Fruit fly (Drosophila melanogaster) whole organism, embryonic: ENCODE measurements around the gene SecS.

ENCODE experiments used
- CG10959 ChIP-seq: fragments of 200-800 bp; sonication (Bioruptor generic); IDR thresholded peaks from 2 replicates; pipeline ENCODE4 v1.3.6; 2022; ENCODE audit warnings: missing biosample characterization, missing genetic modification characterization
- CG11093 ChIP-seq: fragments of 200-800 bp; sonication (Bioruptor generic); IDR thresholded peaks from 3 replicates; pipeline ENCODE4 v1.3.6; 2022; ENCODE audit warnings: missing biosample characterization, missing genetic modification characterization
- CG11504 ChIP-seq: fragments of 200-800 bp; sonication (Bioruptor generic); optimal IDR thresholded peaks from 3 replicates; lab custom pipeline; 2019; ENCODE audit warnings: missing biosample characterization, mild to moderate bottlenecking, missing genetic modification characterization, moderate library complexity
- CG12104 ChIP-seq: fragments of 200-800 bp; sonication (Bioruptor generic); optimal IDR thresholded peaks from 3 replicates; lab custom pipeline; 2016; ENCODE audit warnings: missing biosample characterization, missing genetic modification characterization
- CG14860 ChIP-seq: fragments of 200-800 bp; sonication (Bioruptor generic); IDR thresholded peaks from 3 replicates; pipeline ENCODE4 v1.3.6; 2022; ENCODE audit warnings: missing biosample characterization, missing genetic modification characterization; ENCODE audit not compliant: partially characterized antibody
- CG15073 ChIP-seq: fragments of 200-800 bp; sonication (Bioruptor generic); optimal IDR thresholded peaks from 2 replicates; lab custom pipeline; 2016; ENCODE audit warnings: missing biosample characterization, missing genetic modification characterization
- CG17359 ChIP-seq: fragments of 200-800 bp; sonication (Bioruptor generic); optimal IDR thresholded peaks from 3 replicates; lab custom pipeline; 2018; ENCODE audit warnings: missing biosample characterization, mild to moderate bottlenecking, missing genetic modification characterization, moderate library complexity
- CG18262 ChIP-seq: fragments of 200-800 bp; optimal IDR thresholded peaks from 3 replicates; lab custom pipeline; 2019; ENCODE audit warnings: missing biosample characterization, mild to moderate bottlenecking, missing genetic modification characterization, moderate library complexity
- CG18619 ChIP-seq: fragments of 200-800 bp; sonication (Bioruptor generic); optimal IDR thresholded peaks from 3 replicates; lab custom pipeline; 2017; ENCODE audit warnings: missing biosample characterization, mild to moderate bottlenecking, missing genetic modification characterization
- CG31224 ChIP-seq: fragments of 200-800 bp; sonication (Bioruptor generic); IDR thresholded peaks from 2 replicates; pipeline ENCODE4 v1.3.6; 2022; ENCODE audit warnings: missing biosample characterization, missing genetic modification characterization
- CG31388 ChIP-seq: fragments of 200-800 bp; sonication (Bioruptor generic); optimal IDR thresholded peaks from 2 replicates; lab custom pipeline; 2016; ENCODE audit warnings: missing biosample characterization, missing genetic modification characterization
- CG4820 ChIP-seq: fragments of 200-800 bp; sonication (Bioruptor generic); optimal IDR thresholded peaks from 3 replicates; lab custom pipeline; 2016; ENCODE audit warnings: missing biosample characterization, missing genetic modification characterization
- CG5953 ChIP-seq: fragments of 200-800 bp; sonication (Bioruptor generic); IDR thresholded peaks from 2 replicates; pipeline ENCODE4 v1.3.6; 2022; ENCODE audit warnings: missing biosample characterization, missing genetic modification characterization
- CG7987 ChIP-seq: fragments of 200-800 bp; sonication (Bioruptor generic); optimal IDR thresholded peaks from 2 replicates; lab custom pipeline; 2018; ENCODE audit warnings: missing biosample characterization, mild to moderate bottlenecking, missing genetic modification characterization, moderate library complexity
- CG8478 ChIP-seq: fragments of >200 bp; optimal IDR thresholded peaks from 2 replicates; lab custom pipeline; 2018
- Deaf1 ChIP-seq: fragments of 200-800 bp; optimal IDR thresholded peaks from 3 replicates; lab custom pipeline; 2019; ENCODE audit warnings: missing biosample characterization, mild to moderate bottlenecking, missing genetic modification characterization, moderate library complexity
- Dip3 ChIP-seq: fragments of 200-800 bp; sonication (Bioruptor generic); optimal IDR thresholded peaks from 3 replicates; lab custom pipeline; 2016; ENCODE audit warnings: missing biosample characterization, missing genetic modification characterization
- ERR ChIP-seq: fragments of 200-800 bp; sonication (Bioruptor generic); optimal IDR thresholded peaks from 2 replicates; lab custom pipeline; 2016; ENCODE audit warnings: missing biosample characterization, missing genetic modification characterization
- Lhr ChIP-seq: fragments of 200-800 bp; sonication (Bioruptor generic); optimal IDR thresholded peaks from 3 replicates; lab custom pipeline; 2017; ENCODE audit warnings: mild to moderate bottlenecking, missing biosample characterization, missing genetic modification reagents, missing genetic modification characterization
- Oli ChIP-seq: fragments of 200-800 bp; sonication (Bioruptor generic); optimal IDR thresholded peaks from 2 replicates; lab custom pipeline; 2018; ENCODE audit warnings: missing biosample characterization, mild to moderate bottlenecking, missing genetic modification characterization, moderate library complexity
- Ptx1 ChIP-seq: fragments of 200-800 bp; sonication (Bioruptor generic); IDR thresholded peaks from 2 replicates; pipeline ENCODE4 v1.3.6; 2022; ENCODE audit warnings: missing biosample characterization, missing genetic modification characterization
- Spps ChIP-seq: fragments of 200-800 bp; sonication (Bioruptor generic); optimal IDR thresholded peaks from 2 replicates; lab custom pipeline; 2018; ENCODE audit warnings: missing biosample characterization, mild to moderate bottlenecking, missing genetic modification characterization
- Ssrp ChIP-seq: fragments of 200-800 bp; sonication (Bioruptor generic); optimal IDR thresholded peaks from 2 replicates; lab custom pipeline; 2018; ENCODE audit warnings: missing biosample characterization, mild to moderate bottlenecking, missing genetic modification characterization, moderate library complexity
- Trl ChIP-seq, 3 experiments: fragments of >200 bp in 2 of 3; fragments of 200-800 bp in 1 of 3; sonication (Bioruptor generic) in 1 of 3; optimal IDR thresholded peaks; 2 replicates in 1 of 3; 3 replicates in 2 of 3; lab custom pipeline; 2016 to 2017; ENCODE audit warnings: missing biosample characterization in 1 of 3, missing genetic modification characterization in 1 of 3
- Vsx1 ChIP-seq: fragments of 200-800 bp; sonication (Bioruptor generic); optimal IDR thresholded peaks from 2 replicates; lab custom pipeline; 2017; ENCODE audit warnings: missing biosample characterization, mild to moderate bottlenecking, missing genetic modification characterization, missing genetic modification reagents
- ab ChIP-seq: fragments of 200-800 bp; sonication (Bioruptor generic); optimal IDR thresholded peaks from 2 replicates; lab custom pipeline; 2016; ENCODE audit warnings: missing biosample characterization, missing genetic modification characterization
- al ChIP-seq: fragments of 200-800 bp; sonication (Bioruptor generic); IDR thresholded peaks from 2 replicates; pipeline ENCODE4 v1.3.6; 2022; ENCODE audit warnings: missing biosample characterization, missing genetic modification characterization
- ap ChIP-seq: fragments of 200-800 bp; sonication (Bioruptor generic); IDR thresholded peaks from 2 replicates; pipeline ENCODE4 v1.3.6; 2022; ENCODE audit warnings: missing biosample characterization, missing genetic modification characterization
- ash1 ChIP-seq: fragments of 200-800 bp; sonication (Bioruptor generic); optimal IDR thresholded peaks from 2 replicates; lab custom pipeline; 2018; ENCODE audit warnings: missing biosample characterization, mild to moderate bottlenecking, missing genetic modification characterization
- bbx ChIP-seq: fragments of 200-800 bp; sonication (Bioruptor generic); IDR thresholded peaks from 2 replicates; pipeline ENCODE4 v1.3.6; 2022; ENCODE audit warnings: missing biosample characterization, missing genetic modification characterization; ENCODE audit not compliant: partially characterized antibody
- cad ChIP-seq: fragments of >200 bp; optimal IDR thresholded peaks from 2 replicates; lab custom pipeline; 2017; ENCODE audit warnings: missing biosample characterization, missing genetic modification characterization
- cato ChIP-seq: fragments of 200-800 bp; sonication (Bioruptor generic); optimal IDR thresholded peaks from 2 replicates; lab custom pipeline; 2016; ENCODE audit warnings: missing biosample characterization, missing genetic modification characterization, borderline replicate concordance
- chm ChIP-seq: fragments of 200-800 bp; sonication (Bioruptor generic); IDR thresholded peaks from 2 replicates; pipeline ENCODE4 v1.3.6; 2022; ENCODE audit warnings: missing biosample characterization, missing genetic modification characterization
- cwo ChIP-seq: fragments of 200-800 bp; sonication (Bioruptor generic); optimal IDR thresholded peaks from 3 replicates; lab custom pipeline; 2017; ENCODE audit warnings: missing biosample characterization, missing genetic modification characterization, mild to moderate bottlenecking, moderate library complexity, missing genetic modification reagents
- exex ChIP-seq: fragments of 200-800 bp; sonication (Bioruptor generic); optimal IDR thresholded peaks from 4 replicates; lab custom pipeline; 2018; ENCODE audit warnings: missing biosample characterization, mild to moderate bottlenecking, missing genetic modification characterization, moderate library complexity
- fd96Cb ChIP-seq: fragments of 200-800 bp; sonication (Bioruptor generic); optimal IDR thresholded peaks from 2 replicates; lab custom pipeline; 2018; ENCODE audit warnings: missing biosample characterization, mild to moderate bottlenecking, missing genetic modification characterization, moderate library complexity
- gfzf ChIP-seq: fragments of 200-800 bp; sonication (Bioruptor generic); optimal IDR thresholded peaks from 2 replicates; lab custom pipeline; 2016; ENCODE audit warnings: missing biosample characterization, mild to moderate bottlenecking, missing genetic modification characterization, moderate library complexity
- h ChIP-seq: fragments of >200 bp; optimal IDR thresholded peaks from 2 replicates; lab custom pipeline; 2017
- insv ChIP-seq, 2 experiments: fragments of 200-800 bp; sonication (Bioruptor generic); optimal IDR thresholded peaks; 3 replicates each; lab custom pipeline; 2016 to 2018; ENCODE audit warnings: missing biosample characterization in 2 of 2, missing genetic modification characterization in 2 of 2
- luna ChIP-seq: fragments of 200-800 bp; sonication (Bioruptor generic); optimal IDR thresholded peaks from 2 replicates; lab custom pipeline; 2016; ENCODE audit warnings: missing biosample characterization, missing genetic modification characterization
- otp ChIP-seq: fragments of 200-800 bp; sonication (Bioruptor generic); IDR thresholded peaks from 3 replicates; pipeline ENCODE4, ENCODE4 v1.3.6; 2022; ENCODE audit warnings: missing biosample characterization, missing genetic modification characterization
- pb ChIP-seq: fragments of 200-800 bp; sonication (Bioruptor generic); optimal IDR thresholded peaks from 3 replicates; lab custom pipeline; 2016; ENCODE audit warnings: missing biosample characterization, missing genetic modification characterization
- psq ChIP-seq: fragments of 200-800 bp; sonication (Bioruptor generic); optimal IDR thresholded peaks from 2 replicates; lab custom pipeline; 2017; ENCODE audit warnings: missing biosample characterization, missing genetic modification characterization
- run ChIP-seq: fragments of 200-800 bp; sonication (Bioruptor generic); optimal IDR thresholded peaks from 3 replicates; lab custom pipeline; 2018; ENCODE audit warnings: missing biosample characterization, mild to moderate bottlenecking, missing genetic modification characterization
- schlank ChIP-seq: fragments of 200-800 bp; sonication (Bioruptor generic); optimal IDR thresholded peaks from 2 replicates; lab custom pipeline; 2018; ENCODE audit warnings: missing biosample characterization, mild to moderate bottlenecking, missing genetic modification characterization
- sens ChIP-seq: fragments of 200-800 bp; sonication (Bioruptor generic); peaks from one replicate; lab custom pipeline; 2016; ENCODE audit warnings: missing biosample characterization, missing genetic modification characterization
- stwl ChIP-seq: fragments of 200-800 bp; sonication (Bioruptor generic); optimal IDR thresholded peaks from 3 replicates; lab custom pipeline; 2018; ENCODE audit warnings: missing biosample characterization, mild to moderate bottlenecking, missing genetic modification characterization, moderate library complexity
- trem ChIP-seq: fragments of 200-800 bp; optimal IDR thresholded peaks from 3 replicates; lab custom pipeline; 2019; ENCODE audit warnings: missing biosample characterization, mild to moderate bottlenecking, missing genetic modification characterization, moderate library complexity
- ttk ChIP-seq: fragments of 200-800 bp; sonication (Bioruptor generic); IDR thresholded peaks from 2 replicates; pipeline ENCODE4 v2.1.2; 2022; ENCODE audit warnings: missing biosample characterization, missing genetic modification characterization
- twi ChIP-seq: fragments of 200-800 bp; optimal IDR thresholded peaks from 2 replicates; lab custom pipeline; 2019; ENCODE audit warnings: missing biosample characterization, mild to moderate bottlenecking, missing genetic modification characterization, moderate library complexity
- unpg ChIP-seq: fragments of 200-800 bp; sonication (Bioruptor generic); optimal IDR thresholded peaks from 3 replicates; lab custom pipeline; 2018; ENCODE audit warnings: missing biosample characterization, mild to moderate bottlenecking, missing genetic modification characterization, moderate library complexity
- zf30C ChIP-seq: fragments of 200-800 bp; sonication (Bioruptor generic); optimal IDR thresholded peaks from 3 replicates; lab custom pipeline; 2018; ENCODE audit warnings: missing biosample characterization, mild to moderate bottlenecking, missing genetic modification characterization

SecS gene

DNA sequence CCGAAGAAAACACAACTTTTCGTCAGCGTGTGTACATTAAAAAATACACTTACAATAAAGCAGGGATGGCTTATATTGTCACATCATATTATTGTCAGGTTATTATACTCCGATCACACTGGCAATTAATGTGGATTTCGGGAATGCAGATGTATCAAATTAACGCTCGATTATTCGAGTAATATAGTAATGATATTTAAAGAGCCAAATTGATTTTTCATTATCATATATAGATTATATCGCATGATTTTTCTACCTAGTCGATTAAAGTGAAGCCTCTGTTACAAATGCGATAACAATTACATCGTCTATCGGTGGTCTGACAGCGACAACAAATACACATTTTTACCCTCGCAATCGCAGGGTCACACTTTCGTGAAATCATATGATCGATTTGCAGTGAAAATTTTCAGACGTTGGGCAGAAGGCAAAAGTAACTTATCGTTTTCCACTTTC, 9.8 kb upstream of the SecS start, which contains the start of the genes noi and Vha26 (continued):
- no peak for TF ChIP-seq Trl (optimal IDR thresholded peaks at IDR 0.05; lab: Kevin White, UChicago)
- no peak for TF ChIP-seq Trl (GFP tag; optimal IDR thresholded peaks at IDR 0.05; lab: Kevin White, UChicago)
- TF ChIP-seq CG15073 (GFP tag; lab: Kevin White, UChicago) = no peak
- TF ChIP-seq cad = no peak
- no peak for TF ChIP-seq ERR (GFP tag; lab: Kevin White, UChicago)
- TF ChIP-seq unpg = no peak
- no peak for TF ChIP-seq exex
- TF ChIP-seq stwl (tag; lab: Kevin White, UChicago) = peak; percentile 75
- no peak for TF ChIP-seq CG4820 (GFP tag; lab: Kevin White, UChicago)
- no peak for TF ChIP-seq luna
- TF ChIP-seq Ptx1 (GFP tag; lab: Robert Waterston, UW) = no peak
- no peak for TF ChIP-seq CG12104 (GFP tag; lab: Kevin White, UChicago)
- peak; percentile 25 for TF ChIP-seq CG17359
- no peak for TF ChIP-seq cato (GFP tag; lab: Kevin White, UChicago)
- peak; percentile 12 for TF ChIP-seq Spps (tag; lab: Kevin White, UChicago)
- no peak for TF ChIP-seq pb (GFP tag; lab: Kevin White, UChicago)
- peak; percentile 54 for TF ChIP-seq bbx (GFP tag; lab: Robert Waterston, UW)
- peak; percentile 54 for TF ChIP-seq zf30C (GFP tag; lab: Kevin White, UChicago)
- TF ChIP-seq CG11093 (GFP tag; lab: Robert Waterston, UW) = no peak
- no peak for TF ChIP-seq cwo (GFP tag; lab: Kevin White, UChicago)
- TF ChIP-seq CG5953 (GFP tag; lab: Robert Waterston, UW) = no peak
- no peak for TF ChIP-seq ap
- peak; percentile 56 for TF ChIP-seq Lhr (GFP tag; lab: Kevin White, UChicago)
- TF ChIP-seq sens = peak; percentile 91
- peak; percentile 20 for TF ChIP-seq CG18619 (GFP tag; lab: Kevin White, UChicago)
- no peak for TF ChIP-seq ttk
- TF ChIP-seq CG31224 (GFP tag; lab: Robert Waterston, UW) = no peak
- peak; percentile 29 for TF ChIP-seq Dip3
- no peak for TF ChIP-seq psq (GFP tag; lab: Kevin White, UChicago)
- no peak for TF ChIP-seq al
- TF ChIP-seq CG7987 (GFP tag; lab: Kevin White, UChicago) = no peak
- peak; percentile 37 for TF ChIP-seq CG18262 (tag; lab: Kevin White, UChicago)
- TF ChIP-seq ash1 (GFP tag; lab: Kevin White, UChicago) = no peak
- TF ChIP-seq gfzf (GFP tag; lab: Kevin White, UChicago) = peak; percentile 68
- no peak for TF ChIP-seq h (lab: Kevin White, UChicago)
- TF ChIP-seq Oli (tag; lab: Kevin White, UChicago) = no peak
- no peak for TF ChIP-seq otp (GFP tag; lab: Robert Waterston, UW)
- TF ChIP-seq CG31388 (GFP tag; lab: Kevin White, UChicago) = no peak
- no peak for TF ChIP-seq Vsx1 (GFP tag; lab: Kevin White, UChicago)
- no peak for TF ChIP-seq Ssrp
- no peak for TF ChIP-seq CG8478 (lab: Kevin White, UChicago)
- peak; percentile 91 for TF ChIP-seq trem (tag; lab: Kevin White, UChicago)
- TF ChIP-seq CG10959 = no peak
- peak; percentile 18 for TF ChIP-seq fd96Cb
- TF ChIP-seq run (tag; lab: Kevin White, UChicago) = no peak
- peak; percentile 19 for TF ChIP-seq Deaf1 (tag; lab: Kevin White, UChicago)
- TF ChIP-seq schlank = no peak
- no peak for TF ChIP-seq insv (GFP tag; optimal IDR thresholded peaks at IDR 0.05; lab: Kevin White, UChicago)
- peak; percentile 45 for TF ChIP-seq twi (tag; lab: Kevin White, UChicago)
- TF ChIP-seq CG11504 (tag; lab: Kevin White, UChicago) = no peak
- TF ChIP-seq chm (GFP tag; lab: Robert Waterston, UW) = no peak
- TF ChIP-seq ab (GFP tag; lab: Kevin White, UChicago) = no peak
- peak; percentile 36; the same call in 1 of the 3 replicates for TF ChIP-seq CG14860 (GFP tag; lab: Robert Waterston, UW)
